Worm (Caenorhabditis elegans) whole organism, early embryonic: ENCODE measurements around the gene zak-1.

Experiments
- B0310.2 ChIP-seq: sonication (generic microtip); optimal IDR thresholded peaks from 2 replicates; lab custom pipeline; 2016; ENCODE audit warnings: mild to moderate bottlenecking, missing genetic modification characterization, missing compliant biosample characterization
- F13C5.2 ChIP-seq: sonication (generic microtip); optimal IDR thresholded peaks from 2 replicates; lab custom pipeline; 2017; ENCODE audit warnings: mild to moderate bottlenecking, missing genetic modification characterization, inconsistent platforms, missing compliant biosample characterization
- aly-1 ChIP-seq: sonication (generic microtip); optimal IDR thresholded peaks from 2 replicates; lab custom pipeline; 2016; ENCODE audit warnings: missing genetic modification characterization, missing compliant biosample characterization
- ama-1 ChIP-seq: fragments of 150-350 bp; optimal IDR thresholded peaks from 2 replicates; lab custom pipeline; 2014
- ets-7 ChIP-seq: sonication (generic microtip); optimal IDR thresholded peaks from 2 replicates; lab custom pipeline; 2016; ENCODE audit warnings: missing genotype, missing genetic modification characterization, missing compliant biosample characterization
- flt-1 ChIP-seq: fragments of 200-800 bp; sonication (Bioruptor generic); IDR thresholded peaks from 2 replicates; pipeline ENCODE4 v1.3.6; 2022; ENCODE audit warnings: missing genetic modification characterization, missing compliant biosample characterization
- scrt-1 ChIP-seq: fragments of 200-800 bp; sonication (Bioruptor generic); IDR thresholded peaks from 2 replicates; pipeline ENCODE4 v1.3.6; 2022; ENCODE audit warnings: missing genetic modification characterization, missing compliant biosample characterization
- tbx-11 ChIP-seq: fragments of 200-800 bp; sonication (Bioruptor generic); IDR thresholded peaks from 2 replicates; pipeline ENCODE4 v1.3.6; 2022; ENCODE audit warnings: missing genetic modification characterization, missing compliant biosample characterization

DNA sequence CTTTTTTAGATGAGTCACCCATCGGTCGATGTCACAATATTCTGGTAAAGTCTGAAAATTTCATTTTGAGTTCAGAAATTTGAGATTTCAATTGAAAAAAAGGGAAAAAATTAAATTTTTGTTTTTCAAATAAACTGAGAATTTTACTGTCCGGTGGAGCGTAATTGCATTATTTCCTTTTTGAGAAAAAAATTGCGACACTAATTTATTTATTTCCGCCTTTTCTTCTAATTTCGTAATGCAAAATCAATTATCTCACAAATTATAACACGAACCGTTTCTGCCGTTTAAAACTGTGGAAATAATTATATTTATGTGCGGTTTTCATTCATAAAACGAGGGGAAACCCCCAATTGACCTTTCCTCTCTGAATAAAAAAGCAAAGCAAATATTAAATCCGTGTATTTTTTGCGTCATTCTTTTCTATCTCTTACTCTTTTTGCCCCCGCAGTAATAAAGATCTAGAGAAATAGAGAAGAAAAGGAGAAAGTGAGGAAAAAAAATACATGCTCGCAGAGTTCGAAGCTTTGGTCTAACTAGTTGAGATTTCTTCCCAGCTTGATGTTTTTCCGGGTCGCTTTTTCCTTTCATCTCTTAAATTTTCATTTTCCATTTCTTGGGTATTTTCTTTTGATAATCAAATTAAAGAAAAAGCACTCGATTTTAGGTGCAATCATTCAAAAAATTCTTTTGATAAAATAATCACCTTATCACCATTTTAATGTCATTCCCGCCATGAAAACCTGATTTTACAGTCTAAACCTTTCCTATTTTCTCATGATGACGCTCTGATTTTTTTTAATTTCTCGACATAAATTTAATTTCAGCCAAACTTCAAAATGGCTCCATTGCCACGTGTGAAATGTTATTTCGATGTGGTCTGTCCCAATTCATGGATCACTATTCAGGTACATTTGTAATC lies 46.7 kb upstream of the zak-1 start, which contains the start of the genes brc-2 and T07E3.3:
- TF ChIP-seq B0310.2 (no peak), aly-1 (tag; lab: Kevin White, UChicago) (no peak), tbx-11 (GFP tag; lab: Robert Waterston, UW) (no peak), ama-1 (lab: Kevin White, UChicago) (no peak), flt-1 (GFP tag; lab: Robert Waterston, UW) (no peak), F13C5.2 (tag; lab: Kevin White, UChicago) (no peak), scrt-1 (no peak), ets-7 (no peak)
